Worm (Caenorhabditis elegans) whole organism, midembryonic: ENCODE results near the gene hdl-1.

Experiments
- T22C8.4 ChIP-seq: fragments of 200-800 bp; sonication (Bioruptor generic); IDR thresholded peaks from 2 replicates; pipeline ENCODE4 v1.3.6; 2022; ENCODE audit warnings: missing genetic modification characterization, missing compliant biosample characterization
- cog-1 ChIP-seq: sonication (generic microtip); optimal IDR thresholded peaks from 2 replicates; lab custom pipeline; 2016; ENCODE audit warnings: missing genetic modification characterization, missing compliant biosample characterization
- flt-1 ChIP-seq: fragments of 200-800 bp; sonication (Bioruptor generic); IDR thresholded peaks from 2 replicates; pipeline ENCODE4 v1.3.6; 2022; ENCODE audit warnings: missing genetic modification characterization, missing compliant biosample characterization
- klf-2 ChIP-seq: fragments of 200-800 bp; sonication (Bioruptor generic); conservative IDR thresholded peaks from 2 replicates; pipeline ENCODE4 v1.3.6; 2022; ENCODE audit warnings: missing genetic modification reagents, missing genetic modification characterization, missing compliant biosample characterization
- med-1 ChIP-seq: sonication (generic microtip); optimal IDR thresholded peaks from 2 replicates; lab custom pipeline; 2017; ENCODE audit warnings: missing genetic modification characterization, mild to moderate bottlenecking, missing compliant biosample characterization, antibody characterized with exemption, missing genetic modification reagents; ENCODE audit not compliant: insufficient read depth
- ref-1 ChIP-seq: fragments of 200-800 bp; sonication (Bioruptor generic); conservative IDR thresholded peaks from 2 replicates; pipeline ENCODE4 v1.3.6; 2022; ENCODE audit warnings: missing genetic modification reagents, missing genetic modification characterization, missing compliant biosample characterization
- tab-1 ChIP-seq: fragments of 200-800 bp; sonication (Bioruptor generic); IDR thresholded peaks from 2 replicates; pipeline ENCODE4 v1.3.6; 2022; ENCODE audit warnings: missing genetic modification characterization, missing compliant biosample characterization
- ztf-23 ChIP-seq: fragments of 200-800 bp; sonication (Bioruptor generic); IDR thresholded peaks from 2 replicates; pipeline ENCODE4 v1.3.6; 2022; ENCODE audit warnings: missing genetic modification reagents, missing genetic modification characterization, missing compliant biosample characterization
- ztf-29 ChIP-seq: fragments of 200-800 bp; sonication (Bioruptor generic); IDR thresholded peaks from 2 replicates; pipeline ENCODE4 v1.3.6; 2022; ENCODE audit warnings: missing genetic modification reagents, missing genetic modification characterization, missing compliant biosample characterization

The hdl-1 gene

DNA sequence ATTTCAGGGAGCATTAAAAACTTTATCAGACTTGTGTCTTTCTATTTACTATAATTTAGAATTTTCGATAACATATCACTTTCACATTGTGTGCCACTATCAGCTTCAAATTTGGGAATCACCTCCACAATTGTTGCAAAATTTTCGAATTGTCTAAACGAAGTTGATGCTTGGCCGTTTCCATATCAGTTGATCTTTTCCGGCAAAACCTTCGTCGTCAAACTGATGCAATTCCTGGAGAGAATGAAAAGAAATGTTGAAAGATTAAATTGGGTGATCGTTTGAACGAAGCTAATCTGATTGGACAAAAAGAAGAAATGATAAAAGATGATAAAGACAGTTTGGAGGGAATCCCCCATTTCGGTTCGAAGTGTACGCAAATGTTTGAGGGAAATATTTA lies 6.0 kb upstream of the hdl-1 start:
- TF ChIP-seq ref-1 (GFP tag; lab: Robert Waterston, UW), result no peak
- no peak for TF ChIP-seq klf-2
- no peak for TF ChIP-seq tab-1
- TF ChIP-seq med-1 (GFP tag; lab: Kevin White, UChicago), result no peak
- TF ChIP-seq cog-1, result no peak
- no peak for TF ChIP-seq ztf-29 (GFP tag; lab: Robert Waterston, UW)
- no peak for TF ChIP-seq ztf-23 (GFP tag; lab: Robert Waterston, UW)
- TF ChIP-seq T22C8.4 (GFP tag; lab: Robert Waterston, UW), result no peak
- no peak for TF ChIP-seq flt-1

DNA sequence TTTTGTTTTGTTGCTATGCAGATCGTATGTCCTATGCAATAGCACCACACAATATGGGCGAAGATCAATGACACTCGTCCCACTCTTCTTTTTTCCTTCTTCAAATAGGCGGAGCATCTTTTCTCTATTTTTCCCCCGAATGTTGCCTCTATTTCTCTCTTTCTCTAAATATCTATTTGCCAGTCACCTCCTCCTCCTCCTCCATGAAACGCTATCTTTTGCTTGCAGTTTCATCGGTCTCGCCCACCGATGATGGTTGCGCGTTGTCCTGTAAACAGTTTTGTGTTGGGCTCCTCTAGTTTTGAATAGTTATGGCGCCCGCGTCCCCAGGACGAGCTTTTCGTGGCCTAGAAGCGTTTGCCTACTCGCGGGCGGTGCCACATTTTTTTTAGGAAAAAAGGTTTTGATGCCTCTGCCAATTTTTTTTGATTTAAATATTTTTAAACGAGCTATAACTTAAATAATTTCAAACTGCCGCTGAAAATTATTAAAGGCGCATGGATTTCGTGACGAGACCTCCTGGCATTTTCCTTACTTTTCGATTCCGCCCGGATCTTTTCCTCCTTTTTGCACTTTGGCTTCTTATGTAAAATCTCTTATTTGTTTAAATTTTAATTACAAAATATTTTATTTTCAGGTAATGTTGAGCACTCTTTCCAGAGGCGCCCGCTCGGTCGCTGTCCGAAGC lies 3.1 kb upstream of the hdl-1 start, which contains the start of gene gdh-1:
Gene gdh-1 (plus strand): TSS at position 638 of the 688 bp plus-strand sequence.
- TF ChIP-seq ztf-23 (GFP tag; lab: Robert Waterston, UW) (no peak), med-1 (GFP tag; lab: Kevin White, UChicago) (no peak), T22C8.4 (GFP tag; lab: Robert Waterston, UW) (no peak), tab-1 (no peak), flt-1 (no peak), ref-1 (GFP tag; lab: Robert Waterston, UW) (no peak), cog-1 (no peak), ztf-29 (GFP tag; lab: Robert Waterston, UW) (no peak), klf-2 (no peak)

DNA sequence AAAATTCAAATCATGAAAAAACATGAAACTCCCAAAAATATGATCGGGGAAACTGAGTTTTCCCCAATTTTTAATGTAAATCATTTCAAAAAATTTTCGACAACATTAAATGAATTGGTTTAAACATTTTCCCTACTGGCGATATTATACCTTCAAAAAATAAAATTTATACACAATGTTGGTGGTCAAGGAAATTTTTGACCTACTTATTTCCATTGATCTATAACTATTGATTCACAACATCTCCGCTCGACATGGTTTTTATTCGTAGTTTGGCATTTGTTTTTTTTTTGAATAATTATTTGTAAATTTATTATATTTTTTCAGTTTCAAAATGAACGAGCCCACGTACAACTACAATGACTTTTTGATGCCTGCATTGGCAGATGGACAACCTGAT lies 653 bp upstream of the hdl-1 start, which contains the start of gene tbx-36:
Gene tbx-36 (plus strand): TSS at position 301 of the 400 bp plus-strand sequence.
- TF ChIP-seq cog-1 (no peak), tab-1 (no peak), klf-2 (no peak), med-1 (GFP tag; lab: Kevin White, UChicago) (no peak), ztf-23 (GFP tag; lab: Robert Waterston, UW) (no peak), ref-1 (GFP tag; lab: Robert Waterston, UW) (no peak), T22C8.4 (GFP tag; lab: Robert Waterston, UW) (no peak), flt-1 (no peak), ztf-29 (GFP tag; lab: Robert Waterston, UW) (no peak)

DNA sequence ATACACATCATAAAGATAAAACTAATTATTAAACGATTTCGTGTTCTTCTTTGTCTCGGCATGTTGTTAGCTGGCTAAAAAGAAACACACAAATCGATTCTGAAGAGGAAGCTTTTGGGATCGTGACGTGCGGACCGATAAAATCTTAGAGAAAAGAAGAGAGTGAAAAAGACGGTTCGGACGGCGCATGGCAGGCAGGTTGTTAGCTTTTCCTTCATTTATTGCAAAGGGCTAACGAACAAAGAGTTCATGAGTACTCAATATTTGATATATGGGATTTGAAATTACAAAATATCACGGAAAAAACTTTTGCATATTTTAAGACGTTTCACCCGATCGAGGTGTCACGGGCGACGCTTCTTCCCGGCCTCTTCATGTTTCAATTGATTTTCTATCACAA lies 4.0 kb downstream of the hdl-1 start, which contains the start of gene ZK829.3:
Gene ZK829.3 (minus strand): TSS at position 101 of the 400 bp plus-strand sequence.
- TF ChIP-seq tab-1, result no peak

DNA sequence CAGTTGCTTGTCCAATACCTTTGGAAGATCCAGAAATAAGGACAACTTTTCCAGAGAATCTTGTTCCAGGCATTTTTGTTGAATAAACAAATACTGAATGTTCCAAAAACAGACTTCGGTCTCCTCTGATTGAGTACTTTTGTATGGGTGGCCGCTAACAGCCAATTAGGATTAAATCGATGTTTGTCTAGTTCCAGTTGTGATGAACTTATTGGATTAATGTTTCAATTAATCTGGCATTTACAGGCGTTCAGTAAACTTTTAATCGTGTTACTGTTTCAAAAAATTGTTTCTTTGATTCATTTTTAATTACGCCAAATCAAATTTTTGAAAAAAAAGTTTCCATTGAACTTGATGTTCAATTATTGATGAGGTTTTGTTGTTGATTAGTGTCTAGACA lies 7.3 kb downstream of the hdl-1 start, which contains the start of gene ZK829.1:
Gene ZK829.1 (minus strand): TSS at position 101 of the 400 bp plus-strand sequence.
- no peak for TF ChIP-seq T22C8.4 (GFP tag; lab: Robert Waterston, UW)
- TF ChIP-seq med-1 (GFP tag; lab: Kevin White, UChicago), result no peak
- TF ChIP-seq ref-1 (GFP tag; lab: Robert Waterston, UW), result no peak
- no peak for TF ChIP-seq ztf-29 (GFP tag; lab: Robert Waterston, UW)
- TF ChIP-seq tab-1, result no peak
- TF ChIP-seq ztf-23 (GFP tag; lab: Robert Waterston, UW), result no peak
- TF ChIP-seq cog-1, result no peak
- no peak for TF ChIP-seq flt-1

DNA sequence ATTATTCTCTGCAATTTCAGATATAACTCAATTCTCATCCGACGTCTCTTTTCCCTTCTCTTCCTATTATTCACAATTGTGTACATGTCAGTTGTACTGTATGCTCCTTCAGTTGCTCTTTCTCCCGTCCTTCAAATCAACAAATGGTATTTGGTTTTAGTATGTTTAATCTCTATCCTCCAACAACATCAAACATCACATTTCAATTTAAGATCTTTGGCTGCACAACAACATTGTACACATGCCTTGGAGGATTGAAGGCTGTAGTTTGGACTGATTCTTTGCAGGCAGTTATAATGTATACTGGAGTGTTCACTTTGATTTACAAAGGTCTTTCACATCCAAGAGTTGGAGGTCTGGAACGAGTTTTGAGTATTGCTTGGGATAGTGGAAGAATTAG lies 11.1 kb downstream of the hdl-1 start:
- TF ChIP-seq cog-1 (no peak), T22C8.4 (GFP tag; lab: Robert Waterston, UW) (no peak), med-1 (GFP tag; lab: Kevin White, UChicago) (no peak), ztf-23 (GFP tag; lab: Robert Waterston, UW) (no peak), ref-1 (GFP tag; lab: Robert Waterston, UW) (no peak), ztf-29 (GFP tag; lab: Robert Waterston, UW) (no peak), flt-1 (no peak), klf-2 (no peak), tab-1 (no peak)

DNA sequence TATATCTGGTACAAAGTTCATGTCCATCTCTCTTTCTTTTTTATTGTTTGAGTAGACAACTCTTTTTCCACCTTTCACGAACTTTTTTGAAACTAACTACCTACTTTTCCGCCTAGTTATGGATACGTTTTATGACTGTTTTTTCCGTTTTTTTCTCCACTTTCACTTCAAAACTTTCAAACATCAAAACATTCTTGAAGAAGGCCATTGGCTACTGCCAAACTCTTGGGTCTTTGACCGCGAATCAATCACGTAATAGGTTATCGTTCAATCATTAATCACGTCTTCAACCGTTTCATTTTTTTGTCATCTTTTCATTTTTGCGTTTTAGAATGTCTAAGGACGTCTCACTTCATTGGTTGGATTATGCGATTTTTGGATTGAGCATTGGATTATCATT lies 12.5 kb downstream of the hdl-1 start, which contains the start of gene slc-5A12:
Gene slc-5A12 (plus strand): TSS at position 333 of the 400 bp plus-strand sequence.
- TF ChIP-seq ztf-29 (GFP tag; lab: Robert Waterston, UW) (no peak), T22C8.4 (GFP tag; lab: Robert Waterston, UW) (no peak), klf-2 (no peak), tab-1 (no peak), cog-1 (no peak), ztf-23 (GFP tag; lab: Robert Waterston, UW) (no peak), flt-1 (no peak), med-1 (GFP tag; lab: Kevin White, UChicago) (no peak), ref-1 (GFP tag; lab: Robert Waterston, UW) (no peak)

DNA sequence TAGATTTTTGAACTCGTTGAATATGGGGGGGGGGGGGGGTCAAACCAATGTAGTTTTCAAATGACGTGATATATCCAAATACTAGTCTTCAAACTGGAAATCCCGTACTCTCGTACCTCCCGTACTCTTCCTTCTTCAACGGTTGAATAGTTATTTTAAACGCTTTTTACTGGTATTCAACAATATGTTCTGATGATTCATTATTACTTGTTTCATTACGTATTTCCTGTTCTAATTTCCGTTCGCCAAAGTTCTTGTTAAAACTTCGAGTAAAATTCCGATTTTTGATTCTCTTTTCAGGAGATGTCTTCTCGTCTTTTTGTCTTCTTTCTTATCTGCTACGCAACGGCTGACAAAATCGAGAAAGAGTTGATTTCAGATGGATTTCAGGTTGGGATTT lies 19.0 kb downstream of the hdl-1 start, which contains the start of gene nhx-9:
Gene nhx-9 (plus strand): TSS at position 301 of the 400 bp plus-strand sequence.
- TF ChIP-seq T22C8.4 (GFP tag; lab: Robert Waterston, UW) (no peak), cog-1 (no peak), flt-1 (no peak), tab-1 (no peak), ztf-29 (GFP tag; lab: Robert Waterston, UW) (no peak), klf-2 (no peak), ref-1 (GFP tag; lab: Robert Waterston, UW) (no peak), ztf-23 (GFP tag; lab: Robert Waterston, UW) (no peak), med-1 (GFP tag; lab: Kevin White, UChicago) (no peak)

DNA sequence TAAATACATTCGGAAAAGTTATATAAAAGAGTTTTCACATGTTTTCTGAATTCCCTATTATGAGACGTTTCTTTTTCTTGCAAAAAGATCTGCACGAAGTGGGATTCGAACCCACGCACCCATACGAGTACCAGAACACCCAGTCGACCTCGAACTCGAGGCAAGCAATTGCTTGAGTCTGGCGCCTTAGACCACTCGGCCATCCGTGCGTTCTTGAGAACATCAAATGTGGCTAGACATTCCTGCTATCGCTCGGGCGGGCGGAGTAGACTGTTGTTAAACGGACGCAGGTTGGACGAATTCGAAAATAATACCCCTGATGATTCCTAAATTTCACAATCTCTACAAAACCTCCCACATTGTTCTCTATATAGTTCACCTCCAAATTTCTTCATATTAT lies 21.2 kb downstream of the hdl-1 start:
- TF ChIP-seq T22C8.4 (GFP tag; lab: Robert Waterston, UW), result no peak
- TF ChIP-seq flt-1, result no peak; the same call in 1 of the 2 replicates
- no peak for TF ChIP-seq cog-1
- no peak for TF ChIP-seq med-1 (GFP tag; lab: Kevin White, UChicago)
- TF ChIP-seq klf-2, result no peak
- TF ChIP-seq ztf-29 (GFP tag; lab: Robert Waterston, UW), result peak; percentile 46; the same call in 1 of the 2 replicates
- peak; percentile 77; the same call in 1 of the 2 replicates for TF ChIP-seq tab-1
- peak; percentile 63; the same call in 1 of the 2 replicates for TF ChIP-seq ztf-23 (GFP tag; lab: Robert Waterston, UW)
- peak; percentile 46; the same call in 1 of the 2 replicates for TF ChIP-seq ref-1 (GFP tag; lab: Robert Waterston, UW)
